2 fruit fly cellular contexts compared by ENCODE assay signal in genomic region chrX:4671194-4671626, dm6.
TF ChIP-seq lines count a peak whose summit lies in the region.

No protein-coding gene starts in this region.

TF ChIP-seq in whole organism, embryonic, 481 proteins besides CTCF, POLR2A, EP300 and RAD21 (continued from another document):
- no peak for TF ChIP-seq CG10274 (GFP tag; optimal IDR thresholded peaks at IDR 0.05; lab: Kevin White, UChicago)
- TF ChIP-seq vvl (GFP tag; IDR thresholded peaks at IDR 0.05; lab: Robert Waterston, UW) = peak; percentile 79
- TF ChIP-seq CG1602 (GFP tag; optimal IDR thresholded peaks at IDR 0.05; lab: Kevin White, UChicago) = no peak
TF ChIP-seq in whole organism, embryonic: peak in this region for 16.

TF ChIP-seq in whole organism, prepupa, 60 proteins besides CTCF, POLR2A, EP300 and RAD21 (continued from another document):
- TF ChIP-seq Sox102F (GFP tag; optimal IDR thresholded peaks at IDR 0.05; lab: Kevin White, UChicago) (peak; percentile 2), CG4318 (GFP tag; optimal IDR thresholded peaks at IDR 0.05; lab: Kevin White, UChicago) (no peak), acj6 (GFP tag; optimal IDR thresholded peaks at IDR 0.05; lab: Kevin White, UChicago) (no peak), CG11294 (GFP tag; IDR thresholded peaks at IDR 0.05; lab: Robert Waterston, UW) (no peak), dac (GFP tag; optimal IDR thresholded peaks at IDR 0.05; lab: Kevin White, UChicago) (no peak), Sox14 (GFP tag; optimal IDR thresholded peaks at IDR 0.05; lab: Kevin White, UChicago) (no peak), lz (GFP tag; optimal IDR thresholded peaks at IDR 0.05; lab: Kevin White, UChicago) (no peak), Ets21C (GFP tag; optimal IDR thresholded peaks at IDR 0.05; lab: Kevin White, UChicago) (no peak), Eip78C (GFP tag; lab: Kevin White, UChicago) (peak; percentile 23), CG6854 (GFP tag; optimal IDR thresholded peaks at IDR 0.05; lab: Kevin White, UChicago) (no peak), CG11902 (GFP tag; optimal IDR thresholded peaks at IDR 0.05; lab: Kevin White, UChicago) (no peak)
